Worm (Caenorhabditis elegans) whole organism, mixed stage, embryonic: ENCODE measurements around the gene Y73C8C.10.

ENCODE experiments used
- ceh-39 ChIP-seq: fragments of 150-350 bp; optimal IDR thresholded peaks from 2 replicates; lab custom pipeline; 2014; ENCODE audit warnings: missing biosample characterization, missing genetic modification characterization
- ceh-43 ChIP-seq: fragments of 200-800 bp; sonication (Bioruptor generic); optimal IDR thresholded peaks from 2 replicates; lab custom pipeline; 2018; ENCODE audit warnings: mild to moderate bottlenecking, missing genetic modification characterization, moderate library complexity, missing compliant biosample characterization
- ceh-83 ChIP-seq: fragments of 200-800 bp; sonication (Bioruptor generic); optimal IDR thresholded peaks from 2 replicates; lab custom pipeline; 2018; ENCODE audit warnings: mild to moderate bottlenecking, missing genetic modification characterization, missing compliant biosample characterization
- drap-1 ChIP-seq: fragments of 200-800 bp; sonication (Bioruptor generic); optimal IDR thresholded peaks from 3 replicates; lab custom pipeline; 2018; ENCODE audit warnings: mild to moderate bottlenecking, missing genetic modification characterization, missing compliant biosample characterization
- elt-1 ChIP-seq: sonication (generic microtip); optimal IDR thresholded peaks from 2 replicates; lab custom pipeline; 2017; ENCODE audit warnings: missing genetic modification characterization, mild to moderate bottlenecking, missing compliant biosample characterization, antibody characterized with exemption, moderate library complexity, borderline replicate concordance; ENCODE audit not compliant: insufficient read depth
- elt-3 ChIP-seq: fragments of 150-350 bp; optimal IDR thresholded peaks from 2 replicates; lab custom pipeline; 2014; ENCODE audit warnings: missing biosample characterization, missing genetic modification characterization
- lin-32 ChIP-seq: fragments of 200-800 bp; sonication (Bioruptor generic); optimal IDR thresholded peaks from 2 replicates; lab custom pipeline; 2018; ENCODE audit warnings: mild to moderate bottlenecking, missing genetic modification characterization, missing compliant biosample characterization
- mep-1 ChIP-seq: fragments of 150-350 bp; optimal IDR thresholded peaks from 2 replicates; lab custom pipeline; 2017; ENCODE audit warnings: missing biosample characterization, missing genetic modification reagents, missing genetic modification characterization, inconsistent platforms
- nhr-12 ChIP-seq: fragments of 150-350 bp; optimal IDR thresholded peaks from 2 replicates; lab custom pipeline; 2014; ENCODE audit warnings: missing biosample characterization, missing genetic modification characterization
- sem-2 ChIP-seq: fragments of 200-800 bp; sonication (Bioruptor generic); optimal IDR thresholded peaks from 2 replicates; lab custom pipeline; 2018; ENCODE audit warnings: mild to moderate bottlenecking, missing genetic modification characterization, missing compliant biosample characterization
- unc-120 ChIP-seq: sonication (generic microtip); optimal IDR thresholded peaks from 2 replicates; lab custom pipeline; 2017; ENCODE audit warnings: missing genetic modification characterization, missing compliant biosample characterization; ENCODE audit not compliant: poor library complexity, severe bottlenecking
- unc-39 ChIP-seq: fragments of 150-350 bp; optimal IDR thresholded peaks from 2 replicates; lab custom pipeline; 2014; ENCODE audit warnings: missing biosample characterization, missing genetic modification characterization
- zip-8 ChIP-seq: fragments of 150-350 bp; optimal IDR thresholded peaks from 2 replicates; lab custom pipeline; 2014; ENCODE audit warnings: missing biosample characterization, missing genetic modification characterization

Gene Y73C8C.10

DNA sequence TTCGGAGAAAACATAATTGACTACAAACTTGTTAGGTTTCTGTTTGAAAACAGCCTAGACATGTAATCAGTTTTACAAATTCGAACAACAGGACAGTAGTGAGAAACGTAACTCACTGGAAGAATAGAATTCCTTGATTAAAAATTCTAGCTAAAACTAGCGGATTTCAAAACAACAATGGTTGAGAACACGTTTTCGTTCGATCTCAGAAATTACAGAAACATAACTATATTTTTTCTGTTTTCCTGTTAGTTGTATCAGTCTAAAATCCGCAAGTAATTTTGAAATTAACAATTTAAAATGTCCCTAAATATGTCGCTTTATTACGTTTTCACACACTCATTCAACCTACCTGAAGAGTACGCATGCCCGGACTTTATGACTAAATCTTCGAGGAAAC, 41.3 kb downstream of the Y73C8C.10 start, which contains the start of gene srt-8:
srt-8 (plus strand) TSS at position 301 of the 400 bp plus-strand sequence.
- no peak for TF ChIP-seq ceh-43 (GFP tag; lab: Kevin White, UChicago)
- TF ChIP-seq sem-2 (GFP tag; lab: Kevin White, UChicago), result no peak
- no peak for TF ChIP-seq unc-120 (tag; lab: Kevin White, UChicago)
- TF ChIP-seq elt-3 (tag; lab: Kevin White, UChicago), result no peak
- TF ChIP-seq mep-1 (tag; lab: Kevin White, UChicago), result no peak
- TF ChIP-seq elt-1 (tag; lab: Kevin White, UChicago), result no peak
- TF ChIP-seq lin-32 (GFP tag; lab: Kevin White, UChicago), result no peak
- TF ChIP-seq drap-1 (GFP tag; lab: Kevin White, UChicago), result no peak

DNA sequence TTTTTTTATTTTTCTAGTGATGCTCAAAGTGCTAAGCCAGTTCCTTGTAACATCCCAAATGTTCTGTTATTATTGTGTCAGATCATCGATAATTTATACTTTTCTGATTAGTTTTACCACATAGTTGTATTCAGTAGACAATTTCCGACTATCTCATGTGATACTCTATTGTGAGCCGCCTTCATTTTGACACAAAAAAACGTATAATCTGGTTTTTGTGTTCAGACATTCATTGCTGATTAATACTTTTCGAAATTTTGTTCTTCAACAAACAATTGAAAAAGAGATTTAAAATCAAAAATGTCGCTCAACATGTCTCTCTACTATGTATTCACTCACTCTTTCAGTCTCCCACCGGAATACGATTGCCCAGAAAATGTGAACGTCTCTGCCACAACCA, 46.1 kb downstream of the Y73C8C.10 start, which contains the start of gene srt-7:
srt-7 (plus strand) TSS at position 301 of the 400 bp plus-strand sequence.
- TF ChIP-seq zip-8 (tag; lab: Kevin White, UChicago) (no peak), ceh-39 (tag; lab: Kevin White, UChicago) (no peak)

DNA sequence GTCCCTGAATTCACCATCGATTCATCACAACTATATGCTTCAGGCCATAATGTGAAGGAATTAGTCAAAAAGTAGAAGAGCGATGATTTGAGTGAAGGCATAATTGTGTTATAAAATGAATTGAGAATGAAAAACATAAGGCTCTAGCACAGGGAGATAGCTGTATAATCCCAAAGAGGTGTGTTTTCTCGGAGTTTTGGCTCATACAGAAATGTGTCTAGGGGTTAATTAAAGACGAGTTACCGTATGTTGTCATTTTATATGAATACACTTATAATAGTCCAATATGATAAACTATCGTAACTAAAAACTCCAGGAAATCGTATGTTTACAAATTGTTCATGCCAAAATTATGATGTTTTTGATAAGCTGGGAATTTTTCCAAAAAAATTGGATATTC, 46.8 kb downstream of the Y73C8C.10 start, which contains the start of gene srt-5:
srt-5 (minus strand) TSS at position 101 of the 400 bp plus-strand sequence.
- no peak for TF ChIP-seq elt-1 (tag; lab: Kevin White, UChicago)
- TF ChIP-seq elt-3 (tag; lab: Kevin White, UChicago), result no peak
- no peak for TF ChIP-seq lin-32 (GFP tag; lab: Kevin White, UChicago)
- TF ChIP-seq drap-1 (GFP tag; lab: Kevin White, UChicago), result no peak
- no peak for TF ChIP-seq unc-39 (tag; lab: Kevin White, UChicago)
- no peak for TF ChIP-seq nhr-12 (tag; lab: Kevin White, UChicago)
- TF ChIP-seq ceh-83 (GFP tag; lab: Kevin White, UChicago), result no peak
